Fruit fly (Drosophila melanogaster) whole organism, pupa: ENCODE results near the gene Jon65Ai.

Source experiments
- Snoo ChIP-seq: fragments of 200-800 bp; sonication (Bioruptor generic); optimal IDR thresholded peaks from 3 replicates; lab custom pipeline; 2017; ENCODE audit warnings: missing biosample characterization, mild to moderate bottlenecking, missing genetic modification characterization, inconsistent platforms
- gl ChIP-seq: fragments of 200-800 bp; sonication (Bioruptor generic); optimal IDR thresholded peaks from 2 replicates; lab custom pipeline; 2018; ENCODE audit warnings: missing biosample characterization, mild to moderate bottlenecking, missing genetic modification characterization

DNA sequence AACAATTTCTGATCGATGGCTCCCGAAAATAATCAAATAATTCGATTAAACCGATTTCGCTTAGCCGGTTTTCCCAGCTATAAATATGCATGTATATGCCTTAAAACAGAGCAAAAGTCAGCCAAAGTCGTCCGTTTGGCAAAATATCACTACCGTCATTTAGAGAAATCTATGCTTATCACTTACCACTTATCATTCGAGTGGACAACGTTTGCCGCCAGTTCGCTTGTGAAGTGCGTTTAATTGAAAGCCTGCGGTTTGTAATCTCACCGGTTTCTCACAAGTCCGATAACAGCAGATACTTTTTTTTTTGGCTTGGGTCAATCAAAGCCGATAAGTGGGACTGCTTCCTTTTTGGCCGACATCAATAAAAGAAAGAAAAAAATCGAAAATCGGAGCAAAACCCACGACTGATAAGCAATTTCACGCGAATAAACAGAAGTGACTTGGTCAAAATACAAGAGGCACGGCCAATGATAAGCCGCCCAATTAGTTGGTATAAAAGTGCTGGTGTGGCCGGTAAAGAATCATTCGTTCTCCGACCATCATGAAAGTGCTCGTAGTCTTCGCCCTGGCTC, 3.9 kb downstream of the Jon65Ai start, which contains the start of gene Jon65Aiii:
- TF ChIP-seq gl = no peak
- no peak for TF ChIP-seq Snoo (tag; lab: Kevin White, UChicago)
